Worm (Caenorhabditis elegans): ENCODE results near the gene ugt-52.

The ugt-52 gene

DNA sequence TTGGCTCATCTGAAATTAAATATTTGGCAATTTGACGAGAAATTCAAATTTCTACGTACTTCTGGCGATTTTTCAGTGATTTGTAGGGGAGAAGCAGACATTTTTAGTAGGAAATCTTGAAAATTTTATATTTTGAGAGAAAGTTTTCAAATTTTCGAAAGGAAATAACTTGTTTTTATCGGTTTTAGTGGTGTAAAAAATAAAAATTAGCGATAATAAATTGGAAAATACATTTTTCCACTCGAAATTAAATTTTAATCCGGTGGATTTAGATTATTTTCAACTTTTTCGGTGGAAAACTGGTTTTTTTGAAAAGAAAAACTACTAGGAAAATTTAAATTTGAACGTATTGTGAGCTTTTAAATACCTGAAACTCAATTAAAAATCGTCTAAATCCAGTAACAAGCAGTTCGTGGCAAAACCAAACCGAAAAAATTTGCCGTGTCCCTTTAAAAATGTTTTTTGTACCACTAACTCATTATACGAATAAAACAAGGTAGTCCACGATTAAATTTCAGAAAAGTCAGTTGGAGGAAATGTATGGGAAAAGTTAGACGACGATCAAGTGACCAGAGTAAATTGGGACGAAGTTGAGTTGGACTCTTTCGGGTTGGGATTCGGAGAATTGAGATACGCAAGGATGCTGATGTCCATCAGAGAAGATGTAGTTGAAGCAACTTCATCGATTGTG, 53.4 kb downstream of the ugt-52 start, which contains the start of the genes madf-1 and Y55F3BR.10:
madf-1 (minus strand) TSS at position 101 of the 691 bp plus-strand sequence.
Y55F3BR.10 (plus strand) TSS at position 641 of the 691 bp plus-strand sequence.
- TF ChIP-seq sox-4 (tag; optimal IDR thresholded peaks at IDR 0.05) (no peak), madf-2 (tag; optimal IDR thresholded peaks at IDR 0.05) (no peak), ceh-48 (tag; optimal IDR thresholded peaks at IDR 0.05) (no peak), ets-4 (tag; optimal IDR thresholded peaks at IDR 0.05) (no peak), ceh-22 (tag; optimal IDR thresholded peaks at IDR 0.05) (no peak), hlh-13 (GFP tag; optimal IDR thresholded peaks at IDR 0.05) (no peak), gmeb-2 (tag; optimal IDR thresholded peaks at IDR 0.05) (no peak), ceh-9 (tag; optimal IDR thresholded peaks at IDR 0.05) (no peak), sox-2 (GFP tag; IDR thresholded peaks at IDR 0.05) (no peak), K02D7.2 (tag; optimal IDR thresholded peaks at IDR 0.05) (no peak), T23F11.4 (GFP tag; optimal IDR thresholded peaks at IDR 0.05) (no peak), ceh-31 (tag; optimal IDR thresholded peaks at IDR 0.05) (no peak), che-1 (tag; optimal IDR thresholded peaks at IDR 0.05) (no peak), zip-5 (tag; optimal IDR thresholded peaks at IDR 0.05) (no peak), ceh-24 (tag; optimal IDR thresholded peaks at IDR 0.05) (no peak), elt-2 (tag; optimal IDR thresholded peaks at IDR 0.05) (no peak), ahr-1 (tag; optimal IDR thresholded peaks at IDR 0.05) (no peak)

DNA sequence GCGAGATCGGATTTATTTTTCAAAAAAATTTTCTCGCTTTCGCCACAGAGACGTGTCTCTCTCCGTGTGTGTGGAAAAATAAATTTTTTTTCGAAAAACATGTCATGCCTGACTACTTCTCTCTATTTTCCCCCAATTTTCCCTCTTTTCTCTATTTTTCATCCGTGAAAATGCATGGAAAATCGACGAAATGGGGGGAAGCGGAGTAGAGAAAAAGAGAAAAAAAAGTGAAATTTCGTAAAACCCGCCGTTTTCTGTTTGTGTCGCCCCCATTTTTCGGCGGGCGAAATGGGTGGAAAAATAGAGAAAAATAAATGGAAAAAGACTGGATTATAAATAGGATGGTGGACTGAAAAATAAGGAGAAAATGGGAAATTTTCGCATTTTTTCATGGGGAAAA, 54.9 kb downstream of the ugt-52 start:
- TF ChIP-seq nfya-1 (tag; optimal IDR thresholded peaks at IDR 0.05) (peak; percentile 15), ref-2 (tag; optimal IDR thresholded peaks at IDR 0.05) (no peak), npax-4 (tag; optimal IDR thresholded peaks at IDR 0.05) (no peak), rnt-1 (tag; optimal IDR thresholded peaks at IDR 0.05) (no peak), ceh-6 (GFP tag; optimal IDR thresholded peaks at IDR 0.05) (no peak), ets-4 (tag; optimal IDR thresholded peaks at IDR 0.05) (no peak), ceh-31 (tag; optimal IDR thresholded peaks at IDR 0.05) (no peak), sox-2 (GFP tag; IDR thresholded peaks at IDR 0.05) (no peak)
